Fruit fly (Drosophila melanogaster) whole organism, embryonic: ENCODE results near the gene bor.

ENCODE experiments used
- Abd-B ChIP-seq: fragments of 200-800 bp; sonication (Bioruptor generic); optimal IDR thresholded peaks from 2 replicates; lab custom pipeline; 2018; ENCODE audit warnings: missing biosample characterization, mild to moderate bottlenecking, missing genetic modification characterization, moderate library complexity
- Ada2b ChIP-seq: fragments of 200-800 bp; sonication (Bioruptor generic); IDR thresholded peaks from 2 replicates; pipeline ENCODE4 v1.3.6; 2022; ENCODE audit warnings: missing biosample characterization, missing genetic modification characterization
- Atf6 ChIP-seq: fragments of 200-800 bp; sonication (Bioruptor generic); IDR thresholded peaks from 2 replicates; pipeline ENCODE4 v1.3.6; 2022; ENCODE audit warnings: missing biosample characterization, missing genetic modification characterization
- Bdp1 ChIP-seq: fragments of 200-800 bp; sonication (Bioruptor generic); optimal IDR thresholded peaks from 3 replicates; lab custom pipeline; 2016; ENCODE audit warnings: missing biosample characterization, missing genetic modification characterization
- CG10543 ChIP-seq: fragments of 200-800 bp; sonication (Bioruptor generic); optimal IDR thresholded peaks from 3 replicates; lab custom pipeline; 2017; ENCODE audit warnings: missing biosample characterization, mild to moderate bottlenecking, missing genetic modification characterization, moderate library complexity
- CG10979 ChIP-seq: fragments of 200-800 bp; sonication (Bioruptor generic); optimal IDR thresholded peaks from 2 replicates; lab custom pipeline; 2018; ENCODE audit warnings: missing biosample characterization, mild to moderate bottlenecking, missing genetic modification characterization, moderate library complexity
- CG11085 ChIP-seq: fragments of 200-800 bp; sonication (Bioruptor generic); IDR thresholded peaks from 2 replicates; pipeline ENCODE4 v1.3.6; 2022; ENCODE audit warnings: missing biosample characterization, missing genetic modification characterization
- CG11093 ChIP-seq: fragments of 200-800 bp; sonication (Bioruptor generic); IDR thresholded peaks from 3 replicates; pipeline ENCODE4 v1.3.6; 2022; ENCODE audit warnings: missing biosample characterization, missing genetic modification characterization
- CG11504 ChIP-seq: fragments of 200-800 bp; sonication (Bioruptor generic); optimal IDR thresholded peaks from 3 replicates; lab custom pipeline; 2019; ENCODE audit warnings: missing biosample characterization, mild to moderate bottlenecking, missing genetic modification characterization, moderate library complexity
- CG12219 ChIP-seq: fragments of 200-800 bp; sonication (Bioruptor generic); optimal IDR thresholded peaks from 3 replicates; lab custom pipeline; 2018; ENCODE audit warnings: missing biosample characterization, mild to moderate bottlenecking, missing genetic modification characterization
- CG13287 ChIP-seq: fragments of 200-800 bp; sonication (Bioruptor generic); IDR thresholded peaks from 2 replicates; pipeline ENCODE4 v1.3.6; 2022; ENCODE audit warnings: missing biosample characterization, missing genetic modification characterization; ENCODE audit not compliant: partially characterized antibody
- CG14710 ChIP-seq: fragments of 200-800 bp; sonication (Bioruptor generic); optimal IDR thresholded peaks from 3 replicates; lab custom pipeline; 2019; ENCODE audit warnings: missing biosample characterization, mild to moderate bottlenecking, missing genetic modification characterization, moderate library complexity
- CG15601 ChIP-seq: fragments of 200-800 bp; sonication (Bioruptor generic); optimal IDR thresholded peaks from 3 replicates; lab custom pipeline; 2019; ENCODE audit warnings: missing biosample characterization, mild to moderate bottlenecking, missing genetic modification characterization, moderate library complexity
- CG17359 ChIP-seq: fragments of 200-800 bp; sonication (Bioruptor generic); optimal IDR thresholded peaks from 3 replicates; lab custom pipeline; 2018; ENCODE audit warnings: missing biosample characterization, mild to moderate bottlenecking, missing genetic modification characterization, moderate library complexity
- CG17568 ChIP-seq: fragments of 200-800 bp; sonication (Bioruptor generic); optimal IDR thresholded peaks from 2 replicates; lab custom pipeline; 2018; ENCODE audit warnings: missing biosample characterization, mild to moderate bottlenecking, missing genetic modification characterization, moderate library complexity
- CG2116 ChIP-seq: fragments of 200-800 bp; sonication (Bioruptor generic); optimal IDR thresholded peaks from 3 replicates; lab custom pipeline; 2018; ENCODE audit warnings: missing biosample characterization, mild to moderate bottlenecking, missing genetic modification characterization
- CG30403 ChIP-seq: fragments of 200-800 bp; sonication (Bioruptor generic); optimal IDR thresholded peaks from 3 replicates; lab custom pipeline; 2016; ENCODE audit warnings: missing biosample characterization, missing genetic modification characterization
- CG33557 ChIP-seq: fragments of 200-800 bp; sonication (Bioruptor generic); optimal IDR thresholded peaks from 2 replicates; lab custom pipeline; 2019; ENCODE audit warnings: missing biosample characterization, mild to moderate bottlenecking, missing genetic modification characterization, moderate library complexity
- CG3995 ChIP-seq: fragments of 200-800 bp; sonication (Bioruptor generic); optimal IDR thresholded peaks from 3 replicates; lab custom pipeline; 2016; ENCODE audit warnings: missing biosample characterization, missing genetic modification characterization
- CG7786 ChIP-seq: fragments of 200-800 bp; sonication (Bioruptor generic); optimal IDR thresholded peaks from 2 replicates; lab custom pipeline; 2016; ENCODE audit warnings: missing biosample characterization, missing genetic modification characterization
- CG8924 ChIP-seq: fragments of 200-800 bp; optimal IDR thresholded peaks from 3 replicates; lab custom pipeline; 2019; ENCODE audit warnings: missing biosample characterization, mild to moderate bottlenecking, missing genetic modification characterization, moderate library complexity
- Chrac-16 ChIP-seq: fragments of 200-800 bp; sonication (Bioruptor generic); optimal IDR thresholded peaks from 3 replicates; lab custom pipeline; 2016; ENCODE audit warnings: missing biosample characterization, missing genetic modification characterization
- Deaf1 ChIP-seq: fragments of 200-800 bp; optimal IDR thresholded peaks from 3 replicates; lab custom pipeline; 2019; ENCODE audit warnings: missing biosample characterization, mild to moderate bottlenecking, missing genetic modification characterization, moderate library complexity
- HLH4C ChIP-seq: fragments of 200-800 bp; sonication (Bioruptor generic); IDR thresholded peaks from 3 replicates; pipeline ENCODE4 v1.3.6; 2022; ENCODE audit warnings: missing biosample characterization, missing genetic modification characterization; ENCODE audit not compliant: partially characterized antibody
- Hr3 ChIP-seq: fragments of 200-800 bp; sonication (Bioruptor generic); optimal IDR thresholded peaks from 3 replicates; lab custom pipeline; 2016; ENCODE audit warnings: missing biosample characterization, missing genetic modification characterization
- Jarid2 ChIP-seq: fragments of 200-800 bp; sonication (Bioruptor generic); optimal IDR thresholded peaks from 3 replicates; lab custom pipeline; 2017; ENCODE audit warnings: mild to moderate bottlenecking, missing biosample characterization, missing genetic modification reagents, missing genetic modification characterization
- Side ChIP-seq: fragments of 200-800 bp; sonication (Bioruptor generic); optimal IDR thresholded peaks from 2 replicates; lab custom pipeline; 2016; ENCODE audit warnings: missing biosample characterization, missing genetic modification characterization
- ci ChIP-seq: fragments of 200-800 bp; sonication (Bioruptor generic); IDR thresholded peaks from 3 replicates; pipeline ENCODE4 v1.3.6; 2022; ENCODE audit warnings: missing biosample characterization, missing genetic modification characterization
- crol ChIP-seq: fragments of 200-800 bp; sonication (Bioruptor generic); IDR thresholded peaks from 2 replicates; pipeline ENCODE4 v1.3.6; 2022; ENCODE audit warnings: missing biosample characterization, missing genetic modification characterization
- en ChIP-seq: fragments of 200-800 bp; sonication (Bioruptor generic); optimal IDR thresholded peaks from 2 replicates; lab custom pipeline; 2016; ENCODE audit warnings: missing biosample characterization, missing genetic modification characterization
- fu2 ChIP-seq: fragments of 200-800 bp; sonication (Bioruptor generic); optimal IDR thresholded peaks from 2 replicates; lab custom pipeline; 2016; ENCODE audit warnings: missing biosample characterization, missing genetic modification characterization
- gcm2 ChIP-seq: fragments of 200-800 bp; sonication (Bioruptor generic); optimal IDR thresholded peaks from 2 replicates; lab custom pipeline; 2016; ENCODE audit warnings: missing biosample characterization, missing genetic modification characterization
- grau ChIP-seq: fragments of 200-800 bp; optimal IDR thresholded peaks from 3 replicates; lab custom pipeline; 2019; ENCODE audit warnings: missing biosample characterization, mild to moderate bottlenecking, missing genetic modification characterization, moderate library complexity
- jing ChIP-seq: fragments of 200-800 bp; sonication (Bioruptor generic); optimal IDR thresholded peaks from 2 replicates; lab custom pipeline; 2018; ENCODE audit warnings: missing biosample characterization, mild to moderate bottlenecking, missing genetic modification characterization
- jumu ChIP-seq: fragments of 200-800 bp; sonication (Bioruptor generic); optimal IDR thresholded peaks from 3 replicates; lab custom pipeline; 2016; ENCODE audit warnings: missing biosample characterization, missing genetic modification characterization
- lab ChIP-seq: fragments of 200-800 bp; sonication (Bioruptor generic); optimal IDR thresholded peaks from 3 replicates; lab custom pipeline; 2017; ENCODE audit warnings: missing biosample characterization, missing genetic modification characterization, mild to moderate bottlenecking, moderate library complexity, missing genetic modification reagents
- lola ChIP-seq, 3 experiments: fragments of >200 bp in 2 of 3; fragments of 200-800 bp in 1 of 3; sonication (Bioruptor generic) in 1 of 3; optimal IDR thresholded peaks; 2 replicates each; lab custom pipeline; 2017 to 2019; ENCODE audit warnings: missing biosample characterization in 3 of 3, missing genetic modification characterization in 3 of 3, mild to moderate bottlenecking in 1 of 3, moderate library complexity in 1 of 3
- maf-S ChIP-seq: fragments of 200-800 bp; sonication (Bioruptor generic); optimal IDR thresholded peaks from 2 replicates; lab custom pipeline; 2016; ENCODE audit warnings: missing biosample characterization, missing genetic modification characterization
- onecut ChIP-seq: fragments of 200-800 bp; sonication (Bioruptor generic); IDR thresholded peaks from 2 replicates; pipeline ENCODE4 v1.3.6; 2022; ENCODE audit warnings: missing biosample characterization, missing genetic modification characterization
- pb ChIP-seq: fragments of 200-800 bp; sonication (Bioruptor generic); optimal IDR thresholded peaks from 3 replicates; lab custom pipeline; 2016; ENCODE audit warnings: missing biosample characterization, missing genetic modification characterization
- row ChIP-seq: fragments of 200-800 bp; sonication (Bioruptor generic); IDR thresholded peaks from 3 replicates; pipeline ENCODE4 v1.3.6; 2022; ENCODE audit warnings: missing biosample characterization, missing genetic modification characterization
- salm ChIP-seq: fragments of 200-800 bp; sonication (Bioruptor generic); optimal IDR thresholded peaks from 2 replicates; lab custom pipeline; 2018; ENCODE audit warnings: missing biosample characterization, mild to moderate bottlenecking, missing genetic modification characterization
- scrt ChIP-seq: fragments of 200-800 bp; sonication (Bioruptor generic); optimal IDR thresholded peaks from 2 replicates; lab custom pipeline; 2018; ENCODE audit warnings: missing biosample characterization, mild to moderate bottlenecking, missing genetic modification characterization, moderate library complexity
- sima ChIP-seq: fragments of 200-800 bp; sonication (Bioruptor generic); optimal IDR thresholded peaks from 2 replicates; lab custom pipeline; 2016; ENCODE audit warnings: missing biosample characterization, missing genetic modification characterization
- sr ChIP-seq: fragments of 200-800 bp; sonication (Bioruptor generic); IDR thresholded peaks from 3 replicates; pipeline ENCODE4 v1.3.6; 2022; ENCODE audit warnings: missing biosample characterization, missing genetic modification characterization
- tgo ChIP-seq: fragments of 200-800 bp; sonication (Bioruptor generic); IDR thresholded peaks from 3 replicates; pipeline ENCODE4 v1.3.6; 2022; ENCODE audit warnings: missing biosample characterization, missing genetic modification characterization
- unc-4 ChIP-seq: fragments of 200-800 bp; sonication (Bioruptor generic); IDR thresholded peaks from 2 replicates; pipeline ENCODE4 v1.3.6; 2022; ENCODE audit warnings: missing biosample characterization, missing genetic modification characterization; ENCODE audit not compliant: partially characterized antibody
- wdn ChIP-seq: fragments of 200-800 bp; sonication (Bioruptor generic); IDR thresholded peaks from 2 replicates; pipeline ENCODE4 v1.3.6; 2022; ENCODE audit warnings: missing biosample characterization, missing genetic modification characterization
- zen ChIP-seq: fragments of 200-800 bp; sonication (Bioruptor generic); optimal IDR thresholded peaks from 3 replicates; lab custom pipeline; 2018; ENCODE audit warnings: missing biosample characterization, mild to moderate bottlenecking, missing genetic modification characterization, moderate library complexity

The bor gene

DNA sequence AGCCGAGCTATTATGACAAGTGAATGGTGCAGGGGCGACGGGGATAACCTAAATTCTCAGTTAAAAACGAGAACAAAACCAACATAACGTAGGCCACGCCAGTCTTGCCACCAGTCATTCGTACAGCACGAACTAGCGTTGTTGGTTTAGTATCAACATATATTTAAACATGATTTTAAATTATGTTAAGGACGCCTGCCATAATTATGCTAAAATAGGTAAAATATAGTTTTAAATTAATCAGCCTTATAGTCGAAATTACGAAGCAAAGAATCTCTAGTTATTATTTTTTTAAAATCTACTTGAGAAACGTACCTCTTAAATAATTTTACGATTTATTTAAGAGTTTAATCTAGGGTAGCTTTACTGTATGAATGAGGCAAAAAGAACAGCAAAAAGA is 13.1 kb upstream of the bor start (continued):
- TF ChIP-seq zen (tag; lab: Kevin White, UChicago) (no peak), scrt (no peak), CG14710 (tag; lab: Kevin White, UChicago) (no peak), row (peak; percentile 31; the same call in 1 of the 3 replicates), CG10543 (GFP tag; lab: Kevin White, UChicago) (no peak), unc-4 (GFP tag; lab: Robert Waterston, UW) (no peak), crol (0 out of 2 replicates have a peak, but pooled peaks have one; percentile 6), CG8924 (tag; lab: Kevin White, UChicago) (no peak), sima (GFP tag; lab: Kevin White, UChicago) (no peak), CG7786 (GFP tag; lab: Kevin White, UChicago) (no peak), jumu (no peak), gcm2 (GFP tag; lab: Kevin White, UChicago) (no peak), grau (tag; lab: Kevin White, UChicago) (peak; percentile 73), jing (GFP tag; lab: Kevin White, UChicago) (no peak), CG13287 (GFP tag; lab: Robert Waterston, UW) (no peak), CG11504 (tag; lab: Kevin White, UChicago) (peak; percentile 8), Ada2b (GFP tag; lab: Robert Waterston, UW) (no peak)

DNA sequence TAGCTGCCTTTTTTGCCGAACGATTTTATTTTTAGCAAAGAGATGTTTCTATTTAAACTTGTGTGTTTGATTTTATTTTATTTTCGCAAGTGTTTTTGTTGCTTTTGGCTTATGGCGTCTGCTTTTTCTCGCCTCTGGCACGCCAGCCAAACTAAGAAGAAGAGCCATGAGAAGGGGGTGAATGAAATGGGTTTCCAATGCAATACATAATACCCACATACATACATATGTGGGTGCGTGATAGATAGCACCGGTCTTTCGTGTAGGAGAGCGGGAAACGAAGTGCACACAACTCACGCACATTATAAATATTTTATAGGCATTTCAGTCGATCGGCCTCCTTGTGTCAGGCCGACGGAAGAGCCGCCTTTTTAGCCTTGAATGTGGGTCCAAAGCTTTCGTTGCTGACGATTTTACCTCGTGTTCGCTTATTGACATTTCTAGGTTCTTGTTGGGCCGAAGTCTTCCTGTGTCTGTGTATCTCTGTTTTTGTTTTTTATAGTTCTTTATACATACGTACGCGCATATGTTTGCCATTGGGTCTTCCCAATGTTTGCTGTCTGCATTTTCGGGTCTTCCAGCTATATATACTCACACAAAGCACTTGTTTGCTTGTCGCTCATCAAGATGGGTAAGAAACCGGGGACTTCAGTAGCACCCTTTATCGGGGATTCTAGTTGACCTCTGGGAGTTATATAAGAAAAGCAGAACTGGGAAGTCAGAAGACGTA is 12.1 kb upstream of the bor start:
- TF ChIP-seq Atf6 (GFP tag; lab: Robert Waterston, UW), result no peak
- TF ChIP-seq Deaf1, result peak; percentile 75
- TF ChIP-seq Side (GFP tag; lab: Kevin White, UChicago), result peak; percentile 28
- TF ChIP-seq sr (GFP tag; lab: Robert Waterston, UW), result 0 out of 3 replicates have a peak, but pooled peaks have one; percentile 63
- TF ChIP-seq wdn (GFP tag; lab: Robert Waterston, UW), result no peak
- TF ChIP-seq CG17568 (GFP tag; lab: Kevin White, UChicago), result peak; percentile 4
- no peak for TF ChIP-seq Hr3 (GFP tag; lab: Kevin White, UChicago)
- no peak for TF ChIP-seq pb
- TF ChIP-seq Bdp1, result no peak
- no peak for TF ChIP-seq lab (GFP tag; lab: Kevin White, UChicago)
- TF ChIP-seq CG30403 (GFP tag; lab: Kevin White, UChicago), result no peak
- TF ChIP-seq CG10979 (tag; lab: Kevin White, UChicago), result peak; percentile 15
- peak; percentile 43; the same call in 1 of the 3 replicates for TF ChIP-seq ci (GFP tag; lab: Robert Waterston, UW)
- TF ChIP-seq en (GFP tag; lab: Kevin White, UChicago), result no peak
- TF ChIP-seq onecut (GFP tag; lab: Robert Waterston, UW), result peak; percentile 13; the same call in 1 of the 2 replicates
- no peak for TF ChIP-seq CG11093 (GFP tag; lab: Robert Waterston, UW)
- peak; percentile 3 for TF ChIP-seq CG17359 (tag; lab: Kevin White, UChicago)
- no peak for TF ChIP-seq CG11085 (GFP tag; lab: Robert Waterston, UW)
- no peak for TF ChIP-seq CG3995 (GFP tag; lab: Kevin White, UChicago)
- peak; percentile 14 for TF ChIP-seq CG12219 (GFP tag; lab: Kevin White, UChicago)
- peak; percentile 54 for TF ChIP-seq CG33557 (GFP tag; lab: Kevin White, UChicago)
- TF ChIP-seq Abd-B (GFP tag; lab: Kevin White, UChicago), result no peak
- peak; percentile 50 for TF ChIP-seq CG15601 (tag; lab: Kevin White, UChicago)
- TF ChIP-seq HLH4C (GFP tag; lab: Robert Waterston, UW), result no peak
- peak; percentile 35 for TF ChIP-seq salm (tag; lab: Kevin White, UChicago)
- TF ChIP-seq lola (GFP tag; optimal IDR thresholded peaks at IDR 0.05; lab: Kevin White, UChicago), result peak in 1 of 3 experiments; percentile 32
- no peak for TF ChIP-seq CG2116 (GFP tag; lab: Kevin White, UChicago)
- no peak for TF ChIP-seq fu2 (GFP tag; lab: Kevin White, UChicago)
- peak; percentile 3 for TF ChIP-seq Jarid2
- TF ChIP-seq tgo (GFP tag; lab: Robert Waterston, UW), result no peak
- TF ChIP-seq Chrac-16 (GFP tag; lab: Kevin White, UChicago), result no peak
- no peak for TF ChIP-seq maf-S (GFP tag; lab: Kevin White, UChicago)
